Worm (Caenorhabditis elegans) whole organism, young adult: ENCODE results near the gene C36E8.6.

Experiments used
- B0261.1 ChIP-seq: sonication (generic microtip); optimal IDR thresholded peaks from 2 replicates; lab custom pipeline; 2016; ENCODE audit warnings: mild to moderate bottlenecking, missing genetic modification characterization, moderate library complexity, missing compliant biosample characterization
- B0336.3 ChIP-seq: fragments of 200-800 bp; sonication (Bioruptor generic); IDR thresholded peaks from 2 replicates; pipeline ENCODE4 v1.3.6; 2022; ENCODE audit warnings: missing genetic modification characterization, missing compliant biosample characterization
- F22D6.2 ChIP-seq: sonication (generic microtip); optimal IDR thresholded peaks from 2 replicates; lab custom pipeline; 2016; ENCODE audit warnings: mild to moderate bottlenecking, missing genetic modification characterization, missing compliant biosample characterization
- F37B4.10 ChIP-seq: fragments of 200-800 bp; sonication (Bioruptor generic); IDR thresholded peaks from 2 replicates; pipeline ENCODE4 v1.3.6; 2022; ENCODE audit warnings: missing genetic modification characterization, missing compliant biosample characterization
- F39B2.1 ChIP-seq: fragments of 200-800 bp; sonication (Bioruptor generic); IDR thresholded peaks from 2 replicates; pipeline ENCODE4 v1.3.6; 2022; ENCODE audit warnings: missing genetic modification reagents, missing genetic modification characterization, missing compliant biosample characterization
- F55B11.4 ChIP-seq: sonication (generic microtip); optimal IDR thresholded peaks from 2 replicates; lab custom pipeline; 2016; ENCODE audit warnings: missing compliant biosample characterization, missing genetic modification characterization, borderline replicate concordance; ENCODE audit not compliant: insufficient read depth
- F57A8.1 ChIP-seq: fragments of 200-800 bp; sonication (Bioruptor generic); optimal IDR thresholded peaks from 2 replicates; lab custom pipeline; 2018; ENCODE audit warnings: mild to moderate bottlenecking, missing genetic modification characterization, moderate library complexity, missing compliant biosample characterization
- F57C9.4 ChIP-seq: sonication (generic microtip); optimal IDR thresholded peaks from 2 replicates; lab custom pipeline; 2017; ENCODE audit warnings: mild to moderate bottlenecking, missing genetic modification characterization, missing compliant biosample characterization
- K11D2.4 ChIP-seq: fragments of 200-800 bp; sonication (Bioruptor generic); IDR thresholded peaks from 2 replicates; pipeline ENCODE4 v1.3.6; 2022; ENCODE audit warnings: missing genetic modification reagents, missing genetic modification characterization, missing compliant biosample characterization
- K12H6.12 ChIP-seq: fragments of 200-800 bp; sonication (Bioruptor generic); optimal IDR thresholded peaks from 2 replicates; lab custom pipeline; 2018; ENCODE audit warnings: mild to moderate bottlenecking, missing genetic modification characterization, missing compliant biosample characterization
- Y53G8AR.9 ChIP-seq: fragments of 200-800 bp; sonication (Bioruptor generic); conservative IDR thresholded peaks from 2 replicates; pipeline ENCODE4 v1.3.6; 2022; ENCODE audit warnings: missing genetic modification reagents, missing genetic modification characterization, missing compliant biosample characterization
- Y67H2A.10 ChIP-seq: fragments of 200-800 bp; sonication (Bioruptor generic); conservative IDR thresholded peaks from 2 replicates; pipeline ENCODE4 v1.3.6; 2022; ENCODE audit warnings: missing genetic modification reagents, missing genetic modification characterization, missing compliant biosample characterization
- akir-1 ChIP-seq: fragments of 200-800 bp; sonication (Bioruptor generic); optimal IDR thresholded peaks from 2 replicates; lab custom pipeline; 2018; ENCODE audit warnings: mild to moderate bottlenecking, missing genetic modification characterization, moderate library complexity, missing compliant biosample characterization
- atf-7 ChIP-seq: sonication (generic microtip); optimal IDR thresholded peaks from 2 replicates; lab custom pipeline; 2017; ENCODE audit warnings: mild to moderate bottlenecking, missing genetic modification characterization, missing compliant biosample characterization
- attf-3 ChIP-seq: fragments of 200-800 bp; sonication (Bioruptor generic); conservative IDR thresholded peaks from 2 replicates; pipeline ENCODE4 v1.3.6; 2022; ENCODE audit warnings: missing genetic modification reagents, missing genetic modification characterization, missing compliant biosample characterization
- attf-5 ChIP-seq: fragments of 200-800 bp; sonication (Bioruptor generic); optimal IDR thresholded peaks from 2 replicates; lab custom pipeline; 2018; ENCODE audit warnings: mild to moderate bottlenecking, missing genetic modification characterization, missing compliant biosample characterization
- bed-1 ChIP-seq: fragments of 200-800 bp; sonication (Bioruptor generic); IDR thresholded peaks from 2 replicates; pipeline ENCODE4 v1.3.6; 2022; ENCODE audit warnings: missing genetic modification reagents, missing genetic modification characterization, missing compliant biosample characterization
- ccch-3 ChIP-seq: fragments of 200-800 bp; sonication (Bioruptor generic); optimal IDR thresholded peaks from 2 replicates; lab custom pipeline; 2018; ENCODE audit warnings: mild to moderate bottlenecking, missing genetic modification characterization, missing compliant biosample characterization
- ceh-91 ChIP-seq: fragments of 200-800 bp; sonication (Bioruptor generic); IDR thresholded peaks from 2 replicates; pipeline ENCODE4 v1.3.6; 2022; ENCODE audit warnings: missing genetic modification reagents, missing genetic modification characterization, missing compliant biosample characterization
- egl-44 ChIP-seq: fragments of 200-800 bp; sonication (Bioruptor generic); IDR thresholded peaks from 2 replicates; pipeline ENCODE4 v1.3.6; 2022; ENCODE audit warnings: missing genetic modification reagents, missing genetic modification characterization, missing compliant biosample characterization
- hlh-12 ChIP-seq: sonication (generic microtip); optimal IDR thresholded peaks from 2 replicates; lab custom pipeline; 2016; ENCODE audit warnings: missing genetic modification characterization, missing compliant biosample characterization
- hlh-26 ChIP-seq: fragments of 200-800 bp; sonication (Bioruptor generic); conservative IDR thresholded peaks from 2 replicates; pipeline ENCODE4 v1.3.6; 2022; ENCODE audit warnings: missing genetic modification reagents, missing genetic modification characterization, missing compliant biosample characterization
- hmg-20 ChIP-seq: fragments of 200-800 bp; sonication (Bioruptor generic); IDR thresholded peaks from 2 replicates; pipeline ENCODE4 v1.3.6; 2022; ENCODE audit warnings: missing genetic modification reagents, missing genetic modification characterization, missing compliant biosample characterization
- hrde-1 ChIP-seq: sonication (generic microtip); optimal IDR thresholded peaks from 2 replicates; lab custom pipeline; 2016; ENCODE audit warnings: missing genetic modification characterization, mild to moderate bottlenecking, missing compliant biosample characterization, moderate library complexity, missing genotype, missing genetic modification reagents, borderline replicate concordance
- hsf-1 ChIP-seq: fragments of 200-800 bp; sonication (Bioruptor generic); IDR thresholded peaks from 2 replicates; pipeline ENCODE4 v1.3.6; 2022; ENCODE audit warnings: missing genetic modification reagents, missing genetic modification characterization, missing compliant biosample characterization
- let-526 ChIP-seq: fragments of 200-800 bp; sonication (Bioruptor generic); IDR thresholded peaks from 2 replicates; pipeline ENCODE4 v1.3.6; 2022; ENCODE audit warnings: missing genetic modification reagents, missing genetic modification characterization, missing compliant biosample characterization
- lin-40 ChIP-seq: sonication (generic microtip); optimal IDR thresholded peaks from 2 replicates; lab custom pipeline; 2016; ENCODE audit warnings: missing genetic modification characterization, mild to moderate bottlenecking, missing compliant biosample characterization, missing genotype, missing genetic modification reagents
- lin-54 ChIP-seq: fragments of 200-800 bp; sonication (Bioruptor generic); optimal IDR thresholded peaks from 2 replicates; lab custom pipeline; 2018; ENCODE audit warnings: mild to moderate bottlenecking, missing genetic modification characterization, missing compliant biosample characterization
- madf-6 ChIP-seq: fragments of 200-800 bp; sonication (Bioruptor generic); IDR thresholded peaks from 2 replicates; pipeline ENCODE4 v1.3.6; 2022; ENCODE audit warnings: missing genetic modification reagents, missing genetic modification characterization, missing compliant biosample characterization
- madf-8 ChIP-seq: fragments of 200-800 bp; sonication (Bioruptor generic); conservative IDR thresholded peaks from 2 replicates; pipeline ENCODE4 v1.3.6; 2022; ENCODE audit warnings: missing genetic modification reagents, missing genetic modification characterization, missing compliant biosample characterization
- mcd-1 ChIP-seq: fragments of 200-800 bp; sonication (Bioruptor generic); IDR thresholded peaks from 2 replicates; pipeline ENCODE4 v1.3.6; 2022; ENCODE audit warnings: missing genetic modification reagents, missing genetic modification characterization, missing compliant biosample characterization
- mel-28 ChIP-seq: sonication (generic microtip); optimal IDR thresholded peaks from 2 replicates; lab custom pipeline; 2016; ENCODE audit warnings: borderline replicate concordance, mild to moderate bottlenecking, missing genetic modification characterization, missing compliant biosample characterization
- mxl-1 ChIP-seq: sonication (generic microtip); optimal IDR thresholded peaks from 2 replicates; lab custom pipeline; 2016; ENCODE audit warnings: missing genetic modification characterization, missing compliant biosample characterization
- nfya-2 ChIP-seq: fragments of 200-800 bp; sonication (Bioruptor generic); IDR thresholded peaks from 2 replicates; pipeline ENCODE4 v1.3.6; 2022; ENCODE audit warnings: missing genetic modification reagents, missing genetic modification characterization, missing compliant biosample characterization
- pbrm-1 ChIP-seq: fragments of 200-800 bp; sonication (Bioruptor generic); IDR thresholded peaks from 2 replicates; pipeline ENCODE4 v1.3.6; 2022; ENCODE audit warnings: missing genetic modification reagents, missing genetic modification characterization, missing compliant biosample characterization
- rpc-1 ChIP-seq, 2 experiments: fragments of 150-350 bp in 1 of 2; sonication (generic microtip) in 1 of 2; optimal IDR thresholded peaks; 2 replicates each; lab custom pipeline; 2014 to 2018; ENCODE audit warnings: missing biosample characterization in 1 of 2, missing genetic modification characterization in 1 of 2, missing genetic modification reagents in 1 of 2, missing genotype in 1 of 2
- sdz-38 ChIP-seq: sonication (generic microtip); optimal IDR thresholded peaks from 2 replicates; lab custom pipeline; 2016; ENCODE audit warnings: missing genotype, missing genetic modification characterization, missing compliant biosample characterization
- sea-2 ChIP-seq: fragments of 200-800 bp; sonication (Bioruptor generic); IDR thresholded peaks from 2 replicates; pipeline ENCODE4 v1.3.6; 2022; ENCODE audit warnings: missing genetic modification characterization, missing compliant biosample characterization
- snpc-1.3 ChIP-seq: sonication (generic microtip); optimal IDR thresholded peaks from 2 replicates; lab custom pipeline; 2017; ENCODE audit warnings: missing genetic modification characterization, mild to moderate bottlenecking, missing compliant biosample characterization, antibody characterized with exemption, moderate library complexity, missing genotype, missing genetic modification reagents; ENCODE audit not compliant: insufficient read depth
- snpc-4 ChIP-seq, 5 experiments: fragments of 150-350 bp in 1 of 5; sonication (generic microtip) in 4 of 5; optimal IDR thresholded peaks; 2 replicates each; lab custom pipeline; 2014 to 2018; ENCODE audit warnings: missing genetic modification characterization in 5 of 5, missing biosample characterization in 3 of 5, antibody characterized with exemption in 2 of 5, mild to moderate bottlenecking in 2 of 5, missing compliant biosample characterization in 2 of 5, missing genotype in 2 of 5, moderate library complexity in 2 of 5, missing genetic modification reagents in 1 of 5
- unc-130 ChIP-seq: sonication (generic microtip); optimal IDR thresholded peaks from 2 replicates; lab custom pipeline; 2016; ENCODE audit warnings: missing genetic modification reagents, missing genetic modification characterization, missing compliant biosample characterization
- ztf-18 ChIP-seq: sonication (generic microtip); optimal IDR thresholded peaks from 2 replicates; lab custom pipeline; 2016; ENCODE audit warnings: missing genotype, mild to moderate bottlenecking, missing genetic modification characterization, missing compliant biosample characterization
- ztf-25 ChIP-seq: fragments of 200-800 bp; sonication (Bioruptor generic); IDR thresholded peaks from 2 replicates; pipeline ENCODE4 v1.3.6; 2022; ENCODE audit warnings: missing genetic modification reagents, missing genetic modification characterization, missing compliant biosample characterization
- ztf-28 ChIP-seq: fragments of 200-800 bp; sonication (Bioruptor generic); IDR thresholded peaks from 2 replicates; pipeline ENCODE4 v1.3.6; 2022; ENCODE audit warnings: missing genetic modification reagents, missing genetic modification characterization, missing compliant biosample characterization

The C36E8.6 gene

ce11 chrIII:4015382-4015986 lies 27.6 kb downstream of the C36E8.6 start (continued):
- TF ChIP-seq unc-130: peak; percentile 92
- no peak for TF ChIP-seq rpc-1 (optimal IDR thresholded peaks at IDR 0.05; lab: Kevin White, UChicago)
- peak; percentile 2 for TF ChIP-seq rpc-1 (tag; optimal IDR thresholded peaks at IDR 0.05; lab: Kevin White, UChicago)
- TF ChIP-seq F57A8.1 (GFP tag; lab: Kevin White, UChicago): no peak
- peak; percentile 93 for TF ChIP-seq B0336.3 (GFP tag; lab: Robert Waterston, UW)
- 0 out of 2 replicates have a peak, but pooled peaks have one; percentile 63 for TF ChIP-seq bed-1 (GFP tag; lab: Robert Waterston, UW)
- TF ChIP-seq lin-40: peak; percentile 54
- TF ChIP-seq ztf-18 (tag; lab: Kevin White, UChicago): peak; percentile 64
- TF ChIP-seq akir-1 (GFP tag; lab: Kevin White, UChicago): no peak
- TF ChIP-seq pbrm-1 (GFP tag; lab: Robert Waterston, UW): peak; percentile 63
- TF ChIP-seq F39B2.1 (GFP tag; lab: Robert Waterston, UW): no peak
- TF ChIP-seq hsf-1 (GFP tag; lab: Robert Waterston, UW): peak; percentile 86
- peak; percentile 25 for TF ChIP-seq K12H6.12 (tag; lab: Kevin White, UChicago)
- TF ChIP-seq hlh-12: no peak
- TF ChIP-seq madf-6 (GFP tag; lab: Robert Waterston, UW): peak; percentile 79
- no peak; the same call in 1 of the 2 replicates for TF ChIP-seq attf-3 (GFP tag; lab: Robert Waterston, UW)
- peak; percentile 63 for TF ChIP-seq egl-44 (GFP tag; lab: Robert Waterston, UW)
- no peak for TF ChIP-seq let-526
- peak; percentile 59 for TF ChIP-seq madf-8 (GFP tag; lab: Robert Waterston, UW)
- no peak for TF ChIP-seq B0261.1 (tag; lab: Kevin White, UChicago)
- no peak for TF ChIP-seq F22D6.2 (tag; lab: Kevin White, UChicago)
- no peak for TF ChIP-seq hmg-20 (GFP tag; lab: Robert Waterston, UW)
- TF ChIP-seq F37B4.10: 0 out of 2 replicates have a peak, but pooled peaks have one; percentile 64
- no peak for TF ChIP-seq F55B11.4 (tag; lab: Kevin White, UChicago)
- peak; percentile 18; the same call in 1 of the 2 replicates for TF ChIP-seq ceh-91 (GFP tag; lab: Robert Waterston, UW)
- TF ChIP-seq atf-7: peak; percentile 43
- TF ChIP-seq mxl-1: no peak
- no peak for TF ChIP-seq ccch-3 (GFP tag; lab: Kevin White, UChicago)
- peak; percentile 95 for TF ChIP-seq Y53G8AR.9 (GFP tag; lab: Robert Waterston, UW)
- TF ChIP-seq F57C9.4 (tag; lab: Kevin White, UChicago): no peak
- no peak for TF ChIP-seq ztf-28 (GFP tag; lab: Robert Waterston, UW)
- TF ChIP-seq mel-28: no peak
- TF ChIP-seq nfya-2 (GFP tag; lab: Robert Waterston, UW): 0 out of 2 replicates have a peak, but pooled peaks have one; percentile 69
- TF ChIP-seq lin-54 (GFP tag; lab: Kevin White, UChicago): peak; percentile 66
- peak; percentile 95 for TF ChIP-seq hrde-1 (tag; lab: Kevin White, UChicago)
- TF ChIP-seq mcd-1: 0 out of 2 replicates have a peak, but pooled peaks have one; percentile 9
- TF ChIP-seq attf-5: peak; percentile 3
- no peak for TF ChIP-seq sea-2 (GFP tag; lab: Robert Waterston, UW)
- TF ChIP-seq snpc-1.3 (tag; lab: Kevin White, UChicago): peak; percentile 46
- no peak for TF ChIP-seq hlh-26
- TF ChIP-seq ztf-25 (GFP tag; lab: Robert Waterston, UW): no peak
- TF ChIP-seq sdz-38 (tag; lab: Kevin White, UChicago): no peak
- no peak for TF ChIP-seq K11D2.4 (GFP tag; lab: Robert Waterston, UW)
- TF ChIP-seq Y67H2A.10 (GFP tag; lab: Robert Waterston, UW): no peak
- peak; percentile 57 for TF ChIP-seq snpc-4 (GFP tag; optimal IDR thresholded peaks at IDR 0.05; lab: Kevin White, UChicago)
- TF ChIP-seq snpc-4 (tag; optimal IDR thresholded peaks at IDR 0.05; lab: Kevin White, UChicago): peak in 1 of 4 experiments; percentile 46
